Worm (Caenorhabditis elegans) whole organism, young adult: ENCODE data around the gene C45G9.8.

ENCODE experiments used
- dpff-1 ChIP-seq: sonication (generic microtip); optimal IDR thresholded peaks from 2 replicates; lab custom pipeline; 2017; ENCODE audit warnings: mild to moderate bottlenecking, missing genetic modification characterization, missing compliant biosample characterization
- dpl-1 ChIP-seq: fragments of 150-350 bp; optimal IDR thresholded peaks from 2 replicates; lab custom pipeline; 2014; ENCODE audit warnings: missing biosample characterization, missing genetic modification reagents, missing genetic modification characterization
- hlh-26 ChIP-seq: fragments of 200-800 bp; sonication (Bioruptor generic); conservative IDR thresholded peaks from 2 replicates; pipeline ENCODE4 v1.3.6; 2022; ENCODE audit warnings: missing genetic modification reagents, missing genetic modification characterization, missing compliant biosample characterization
- hsf-1 ChIP-seq: fragments of 200-800 bp; sonication (Bioruptor generic); IDR thresholded peaks from 2 replicates; pipeline ENCODE4 v1.3.6; 2022; ENCODE audit warnings: missing genetic modification reagents, missing genetic modification characterization, missing compliant biosample characterization
- lag-1 ChIP-seq: fragments of 200-800 bp; sonication (Bioruptor generic); IDR thresholded peaks from 2 replicates; pipeline ENCODE4 v1.3.6; 2022; ENCODE audit warnings: missing genetic modification reagents, missing genetic modification characterization, missing compliant biosample characterization
- lin-40 ChIP-seq: sonication (generic microtip); optimal IDR thresholded peaks from 2 replicates; lab custom pipeline; 2016; ENCODE audit warnings: missing genetic modification characterization, mild to moderate bottlenecking, missing compliant biosample characterization, missing genotype, missing genetic modification reagents
- lir-1 ChIP-seq: fragments of 200-800 bp; sonication (Bioruptor generic); conservative IDR thresholded peaks from 2 replicates; pipeline ENCODE4 v1.3.6; 2022; ENCODE audit warnings: missing genetic modification reagents, missing genetic modification characterization, missing compliant biosample characterization
- pha-4 ChIP-seq: fragments of 150-350 bp; sonication (generic microtip); optimal IDR thresholded peaks from 2 replicates; lab custom pipeline; 2014; ENCODE audit warnings: missing biosample characterization, missing genetic modification reagents, missing genetic modification characterization

DNA sequence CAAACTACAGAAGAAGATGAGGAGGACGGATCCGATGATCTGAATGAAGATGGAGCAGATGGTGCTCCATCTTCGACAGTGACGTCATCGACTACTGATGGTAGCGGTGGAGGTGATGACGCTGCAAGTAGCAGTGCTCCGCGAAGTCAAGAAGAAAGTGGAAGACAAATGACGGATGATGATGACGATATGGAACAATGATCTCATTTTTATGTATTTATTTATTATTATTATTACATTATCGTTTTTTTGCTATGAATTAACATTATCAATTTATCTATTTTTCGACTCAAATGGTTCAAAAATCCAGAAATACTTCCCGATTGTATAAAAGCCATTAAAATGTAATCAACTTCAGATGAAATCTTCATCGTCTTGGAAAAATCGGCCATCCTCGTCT lies 31.8 kb downstream of the C45G9.8 start, which contains the start of gene R144.3:
- TF ChIP-seq hsf-1 (GFP tag; lab: Robert Waterston, UW): no peak
- no peak for TF ChIP-seq dpl-1 (GFP tag; lab: Kevin White, UChicago)
- TF ChIP-seq pha-4 (tag; lab: Kevin White, UChicago): no peak
- TF ChIP-seq lin-40 (tag; lab: Kevin White, UChicago): no peak
- no peak for TF ChIP-seq dpff-1
- TF ChIP-seq lir-1: no peak
- TF ChIP-seq hlh-26 (GFP tag; lab: Robert Waterston, UW): no peak
- no peak for TF ChIP-seq lag-1 (GFP tag; lab: Robert Waterston, UW)
